Fruit fly (Drosophila melanogaster) whole organism, embryonic: ENCODE results near the gene jus.

Source experiments
- Atf6 ChIP-seq: fragments of 200-800 bp; sonication (Bioruptor generic); IDR thresholded peaks from 2 replicates; pipeline ENCODE4 v1.3.6; 2022; ENCODE audit warnings: missing biosample characterization, missing genetic modification characterization
- Awh ChIP-seq: fragments of 200-800 bp; sonication (Bioruptor generic); IDR thresholded peaks from 2 replicates; pipeline ENCODE4, ENCODE4 v1.3.6; 2022; ENCODE audit warnings: missing biosample characterization, missing genetic modification characterization
- Bgb ChIP-seq: fragments of 200-800 bp; sonication (Bioruptor generic); IDR thresholded peaks from 2 replicates; pipeline ENCODE4 v1.3.6; 2022; ENCODE audit warnings: missing biosample characterization, missing genetic modification characterization; ENCODE audit not compliant: partially characterized antibody
- Bteb2 ChIP-seq: fragments of 200-800 bp; sonication (Bioruptor generic); optimal IDR thresholded peaks from 2 replicates; lab custom pipeline; 2016; ENCODE audit warnings: missing biosample characterization, missing genetic modification characterization
- CG1024 ChIP-seq: fragments of 200-800 bp; sonication (Bioruptor generic); IDR thresholded peaks from 2 replicates; pipeline ENCODE4 v1.3.6; 2022; ENCODE audit warnings: missing biosample characterization, missing genetic modification characterization
- CG10654 ChIP-seq: fragments of 200-800 bp; sonication (Bioruptor generic); optimal IDR thresholded peaks from 2 replicates; lab custom pipeline; 2016; ENCODE audit warnings: missing biosample characterization, missing genetic modification characterization
- CG11398 ChIP-seq: fragments of 200-800 bp; sonication (Bioruptor generic); optimal IDR thresholded peaks from 2 replicates; lab custom pipeline; 2016; ENCODE audit warnings: missing biosample characterization, missing genetic modification characterization
- CG11456 ChIP-seq: fragments of 200-800 bp; sonication (Bioruptor generic); IDR thresholded peaks from 3 replicates; pipeline ENCODE4 v1.3.6; 2022; ENCODE audit warnings: missing biosample characterization, missing genetic modification characterization
- CG12299 ChIP-seq: fragments of 200-800 bp; sonication (Bioruptor generic); optimal IDR thresholded peaks from 2 replicates; lab custom pipeline; 2018; ENCODE audit warnings: missing biosample characterization, mild to moderate bottlenecking, missing genetic modification characterization
- CG15601 ChIP-seq: fragments of 200-800 bp; sonication (Bioruptor generic); optimal IDR thresholded peaks from 3 replicates; lab custom pipeline; 2019; ENCODE audit warnings: missing biosample characterization, mild to moderate bottlenecking, missing genetic modification characterization, moderate library complexity
- CG16779 ChIP-seq: fragments of 200-800 bp; sonication (Bioruptor generic); IDR thresholded peaks from 2 replicates; pipeline ENCODE4 v1.3.6; 2022; ENCODE audit warnings: missing biosample characterization, missing genetic modification characterization
- CG18619 ChIP-seq: fragments of 200-800 bp; sonication (Bioruptor generic); optimal IDR thresholded peaks from 3 replicates; lab custom pipeline; 2017; ENCODE audit warnings: missing biosample characterization, mild to moderate bottlenecking, missing genetic modification characterization
- CG2712 ChIP-seq: fragments of 200-800 bp; optimal IDR thresholded peaks from 3 replicates; lab custom pipeline; 2019; ENCODE audit warnings: missing biosample characterization, mild to moderate bottlenecking, missing genetic modification characterization, moderate library complexity
- CG31441 ChIP-seq: fragments of 200-800 bp; sonication (Bioruptor generic); IDR thresholded peaks from 2 replicates; pipeline ENCODE4 v1.3.6; 2022; ENCODE audit warnings: missing biosample characterization, missing genetic modification characterization
- CG3163 ChIP-seq: fragments of 200-800 bp; sonication (Bioruptor generic); optimal IDR thresholded peaks from 3 replicates; lab custom pipeline; 2016; ENCODE audit warnings: missing biosample characterization, missing genetic modification characterization
- CG4820 ChIP-seq: fragments of 200-800 bp; sonication (Bioruptor generic); optimal IDR thresholded peaks from 3 replicates; lab custom pipeline; 2016; ENCODE audit warnings: missing biosample characterization, missing genetic modification characterization
- CG7357 ChIP-seq: fragments of 200-800 bp; sonication (Bioruptor generic); IDR thresholded peaks from 3 replicates; pipeline ENCODE4 v1.3.6; 2022; ENCODE audit warnings: missing biosample characterization, missing genetic modification characterization
- CG8765 ChIP-seq: fragments of 200-800 bp; sonication (Bioruptor generic); IDR thresholded peaks from 2 replicates; pipeline ENCODE4 v1.3.6; 2022; ENCODE audit warnings: missing biosample characterization, missing genetic modification characterization
- CG8944 ChIP-seq: fragments of 200-800 bp; sonication (Bioruptor generic); optimal IDR thresholded peaks from 3 replicates; lab custom pipeline; 2016; ENCODE audit warnings: missing biosample characterization, missing genetic modification characterization
- Dll ChIP-seq: fragments of 200-800 bp; sonication (Bioruptor generic); IDR thresholded peaks from 4 replicates; pipeline ENCODE4 v1.3.6; 2022; ENCODE audit warnings: missing biosample characterization, missing genetic modification characterization; ENCODE audit not compliant: partially characterized antibody
- Gsc ChIP-seq: fragments of 200-800 bp; sonication (Bioruptor generic); IDR thresholded peaks from 2 replicates; pipeline ENCODE4 v1.3.6; 2022; ENCODE audit warnings: missing biosample characterization, missing genetic modification characterization
- Gug ChIP-seq: fragments of 200-800 bp; sonication (Bioruptor generic); IDR thresholded peaks from 4 replicates; pipeline ENCODE4 v1.3.6; 2022; ENCODE audit warnings: missing biosample characterization, missing genetic modification characterization
- HHEX ChIP-seq: fragments of 200-800 bp; sonication (Bioruptor generic); optimal IDR thresholded peaks from 3 replicates; lab custom pipeline; 2017; ENCODE audit warnings: missing biosample characterization, mild to moderate bottlenecking, missing genetic modification characterization, missing genetic modification reagents
- HLHmδ ChIP-seq: fragments of 200-800 bp; sonication (Bioruptor generic); optimal IDR thresholded peaks from 2 replicates; lab custom pipeline; 2018; ENCODE audit warnings: missing biosample characterization, mild to moderate bottlenecking, missing genetic modification characterization, moderate library complexity
- Hmx ChIP-seq: fragments of 200-800 bp; sonication (Bioruptor generic); optimal IDR thresholded peaks from 2 replicates; lab custom pipeline; 2016; ENCODE audit warnings: missing biosample characterization, missing genetic modification characterization
- Optix ChIP-seq: fragments of 200-800 bp; sonication (Bioruptor generic); IDR thresholded peaks from 3 replicates; pipeline ENCODE4 v1.3.6; 2022; ENCODE audit warnings: missing biosample characterization, missing genetic modification characterization
- Xbp1 ChIP-seq: fragments of 200-800 bp; sonication (Bioruptor generic); optimal IDR thresholded peaks from 3 replicates; lab custom pipeline; 2016; ENCODE audit warnings: missing biosample characterization, mild to moderate bottlenecking, missing genetic modification characterization
- ara ChIP-seq: fragments of 200-800 bp; sonication (Bioruptor generic); IDR thresholded peaks from 2 replicates; pipeline ENCODE4 v1.3.6; 2022; ENCODE audit warnings: missing biosample characterization, missing genetic modification characterization
- bab2 ChIP-seq: fragments of 200-800 bp; sonication (Bioruptor generic); optimal IDR thresholded peaks from 2 replicates; lab custom pipeline; 2016; ENCODE audit warnings: missing biosample characterization, missing genetic modification characterization
- bigmax ChIP-seq: fragments of 200-800 bp; sonication (Bioruptor generic); optimal IDR thresholded peaks from 2 replicates; lab custom pipeline; 2018; ENCODE audit warnings: missing biosample characterization, mild to moderate bottlenecking, missing genetic modification characterization
- btn ChIP-seq: fragments of 200-800 bp; sonication (Bioruptor generic); optimal IDR thresholded peaks from 2 replicates; lab custom pipeline; 2016; ENCODE audit warnings: missing biosample characterization, missing genetic modification characterization
- eyg ChIP-seq: fragments of 200-800 bp; sonication (Bioruptor generic); optimal IDR thresholded peaks from 3 replicates; lab custom pipeline; 2016; ENCODE audit warnings: missing biosample characterization, missing genetic modification characterization
- gsb ChIP-seq: fragments of 200-800 bp; sonication (Bioruptor generic); IDR thresholded peaks from 2 replicates; pipeline ENCODE4 v1.3.6; 2022; ENCODE audit warnings: missing biosample characterization, missing genetic modification characterization
- ham ChIP-seq: fragments of 200-800 bp; sonication (Bioruptor generic); IDR thresholded peaks from 2 replicates; pipeline ENCODE4 v1.3.6; 2022; ENCODE audit warnings: missing biosample characterization, missing genetic modification characterization
- kay ChIP-seq: fragments of 200-800 bp; sonication (Bioruptor generic); optimal IDR thresholded peaks from 2 replicates; lab custom pipeline; 2016; ENCODE audit warnings: missing biosample characterization, missing genetic modification characterization
- klu ChIP-seq: fragments of 200-800 bp; sonication (Bioruptor generic); IDR thresholded peaks from 2 replicates; pipeline ENCODE4 v1.3.6; 2022; ENCODE audit warnings: missing biosample characterization, missing genetic modification characterization
- repo ChIP-seq: fragments of 200-800 bp; sonication (Bioruptor generic); optimal IDR thresholded peaks from 2 replicates; lab custom pipeline; 2016; ENCODE audit warnings: missing biosample characterization, missing genetic modification characterization
- schlank ChIP-seq: fragments of 200-800 bp; sonication (Bioruptor generic); optimal IDR thresholded peaks from 2 replicates; lab custom pipeline; 2018; ENCODE audit warnings: missing biosample characterization, mild to moderate bottlenecking, missing genetic modification characterization
- sd ChIP-seq: fragments of 200-800 bp; sonication (Bioruptor generic); optimal IDR thresholded peaks from 3 replicates; lab custom pipeline; 2018; ENCODE audit warnings: missing biosample characterization, mild to moderate bottlenecking, missing genetic modification characterization, moderate library complexity
- sisA ChIP-seq: fragments of 200-800 bp; sonication (Bioruptor generic); IDR thresholded peaks from 2 replicates; pipeline ENCODE4 v1.3.6; 2022; ENCODE audit warnings: missing biosample characterization, missing genetic modification characterization
- so ChIP-seq: fragments of 200-800 bp; sonication (Bioruptor generic); IDR thresholded peaks from 3 replicates; pipeline ENCODE4 v1.3.6; 2022; ENCODE audit warnings: missing biosample characterization, missing genetic modification characterization
- vnd ChIP-seq: fragments of 200-800 bp; sonication (Bioruptor generic); IDR thresholded peaks from 3 replicates; pipeline ENCODE4 v1.3.6; 2022; ENCODE audit warnings: missing biosample characterization, missing genetic modification characterization; ENCODE audit not compliant: partially characterized antibody
- wek ChIP-seq: fragments of 200-800 bp; sonication (Bioruptor generic); optimal IDR thresholded peaks from 3 replicates; lab custom pipeline; 2018; ENCODE audit warnings: missing biosample characterization, mild to moderate bottlenecking, missing genetic modification characterization, moderate library complexity
- zen2 ChIP-seq: fragments of 200-800 bp; sonication (Bioruptor generic); IDR thresholded peaks from 3 replicates; pipeline ENCODE4 v1.3.6; 2022; ENCODE audit warnings: missing biosample characterization, missing genetic modification characterization; ENCODE audit not compliant: partially characterized antibody
- zf30C ChIP-seq: fragments of 200-800 bp; sonication (Bioruptor generic); optimal IDR thresholded peaks from 3 replicates; lab custom pipeline; 2018; ENCODE audit warnings: missing biosample characterization, mild to moderate bottlenecking, missing genetic modification characterization

jus gene

DNA sequence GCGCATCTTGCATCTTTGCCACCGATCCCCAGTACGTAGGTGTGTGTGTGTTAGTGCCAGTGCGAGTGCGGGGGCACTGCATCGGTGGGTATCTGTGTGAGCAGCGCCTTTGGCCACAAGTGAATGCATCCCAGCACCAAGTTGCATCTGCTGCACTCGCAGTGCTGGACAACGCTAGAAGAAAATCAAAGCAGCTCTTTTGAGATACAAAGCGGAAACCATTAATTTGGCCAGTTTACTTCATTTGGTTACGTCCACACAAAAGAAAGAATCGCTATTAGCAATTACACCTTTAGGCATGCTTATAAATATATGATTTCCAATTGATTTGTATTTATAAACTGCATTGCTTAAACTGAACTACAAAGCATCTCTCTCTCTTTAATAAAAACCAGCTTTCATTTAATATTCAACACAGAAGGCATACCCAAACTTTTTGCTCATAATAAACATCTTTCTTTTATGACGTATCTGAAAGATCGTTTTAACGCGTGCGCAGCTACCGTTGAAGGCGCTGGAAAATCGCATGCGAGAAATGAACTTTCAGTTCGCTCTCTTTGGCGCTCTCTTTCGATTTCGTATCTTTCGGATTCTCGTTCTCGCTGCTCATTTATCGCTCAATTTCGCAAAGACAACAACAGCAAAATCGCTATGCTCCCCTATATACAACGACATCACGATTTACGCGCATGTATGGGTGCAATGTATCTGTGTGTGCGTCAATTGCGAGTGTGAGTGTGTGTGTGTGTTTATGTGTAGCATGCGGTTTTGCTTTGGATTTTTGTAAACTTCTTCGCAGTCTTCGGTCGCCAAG is 11.6 kb upstream of the jus start (continued):
- TF ChIP-seq CG3163 (GFP tag; lab: Kevin White, UChicago) (peak; percentile 80), eyg (no peak)

DNA sequence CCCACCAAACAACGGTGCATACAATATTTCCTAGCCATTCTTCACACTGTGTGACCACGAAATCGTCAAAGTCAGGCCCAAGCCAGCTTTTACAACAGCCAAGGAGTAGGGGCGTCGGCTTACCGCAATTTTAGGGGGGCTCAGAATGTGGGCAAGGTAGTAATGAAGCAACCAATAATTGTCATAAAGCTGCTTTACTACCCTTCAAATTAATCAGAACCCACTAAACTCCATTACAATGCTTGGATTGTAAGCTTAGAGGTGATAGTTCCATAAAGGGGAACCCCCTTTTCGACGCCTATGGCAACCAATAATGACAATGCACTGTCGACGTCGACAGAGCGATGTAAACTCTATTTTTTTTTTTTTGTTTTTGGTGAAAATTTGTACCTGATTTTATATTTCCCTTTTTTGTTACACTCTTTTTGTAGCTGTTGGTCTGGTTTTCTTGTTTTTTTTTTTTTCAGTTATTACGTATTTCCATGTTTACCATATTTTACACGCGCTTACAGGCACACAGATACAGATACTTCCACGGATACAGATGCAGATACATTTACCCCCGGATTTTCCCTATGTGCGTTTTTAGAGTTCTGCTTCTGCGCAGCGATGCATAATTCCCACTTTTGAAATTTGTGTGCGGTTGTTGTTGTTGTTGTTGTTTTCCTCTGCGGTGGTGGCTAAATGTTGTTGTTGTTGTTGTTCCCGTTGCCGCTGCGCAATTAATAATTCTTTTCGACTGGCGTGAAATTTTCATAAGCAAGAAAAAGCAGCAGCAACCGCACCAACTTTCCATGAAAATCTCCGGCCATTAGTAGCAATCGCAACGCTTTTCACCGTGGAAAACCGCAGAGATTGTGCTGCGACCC is 10.1 kb upstream of the jus start:
- TF ChIP-seq Awh (GFP tag; lab: Robert Waterston, UW): peak; percentile 71; the same call in 1 of the 2 replicates
- TF ChIP-seq repo (GFP tag; lab: Kevin White, UChicago): peak; percentile 66
- TF ChIP-seq sisA (GFP tag; lab: Robert Waterston, UW): peak; percentile 83
- no peak for TF ChIP-seq bigmax (GFP tag; lab: Kevin White, UChicago)
- TF ChIP-seq Xbp1 (GFP tag; lab: Kevin White, UChicago): peak; percentile 85
- peak; percentile 79 for TF ChIP-seq CG15601
- no peak for TF ChIP-seq Bgb (GFP tag; lab: Robert Waterston, UW)
- TF ChIP-seq zen2 (GFP tag; lab: Robert Waterston, UW): no peak
- TF ChIP-seq wek (GFP tag; lab: Kevin White, UChicago): peak; percentile 29
- 0 out of 2 replicates have a peak, but pooled peaks have one; percentile 22 for TF ChIP-seq gsb (GFP tag; lab: Robert Waterston, UW)
- peak; percentile 70 for TF ChIP-seq HHEX (GFP tag; lab: Kevin White, UChicago)
- TF ChIP-seq Dll (GFP tag; lab: Robert Waterston, UW): no peak
- peak; percentile 51 for TF ChIP-seq CG18619 (GFP tag; lab: Kevin White, UChicago)
- peak; percentile 86 for TF ChIP-seq CG2712 (tag; lab: Kevin White, UChicago)
- peak; percentile 82 for TF ChIP-seq Optix
- no peak for TF ChIP-seq Hmx (GFP tag; lab: Kevin White, UChicago)
- TF ChIP-seq CG16779: 0 out of 2 replicates have a peak, but pooled peaks have one; percentile 46
- no peak for TF ChIP-seq schlank (tag; lab: Kevin White, UChicago)
- TF ChIP-seq sd (tag; lab: Kevin White, UChicago): peak; percentile 18
- TF ChIP-seq CG11398 (GFP tag; lab: Kevin White, UChicago): peak; percentile 75
- peak; percentile 57; the same call in 1 of the 2 replicates for TF ChIP-seq CG1024 (GFP tag; lab: Robert Waterston, UW)
- peak; percentile 88 for TF ChIP-seq CG31441 (GFP tag; lab: Robert Waterston, UW)
- TF ChIP-seq kay (GFP tag; lab: Kevin White, UChicago): peak; percentile 52
- no peak for TF ChIP-seq Atf6 (GFP tag; lab: Robert Waterston, UW)
- 0 out of 2 replicates have a peak, but pooled peaks have one; percentile 7 for TF ChIP-seq klu
- TF ChIP-seq CG11456 (GFP tag; lab: Robert Waterston, UW): 0 out of 3 replicates have a peak, but pooled peaks have one; percentile 61
- TF ChIP-seq vnd (GFP tag; lab: Robert Waterston, UW): no peak
- peak; percentile 52 for TF ChIP-seq Bteb2 (GFP tag; lab: Kevin White, UChicago)
- TF ChIP-seq HLHmδ (GFP tag; lab: Kevin White, UChicago): no peak
- TF ChIP-seq CG4820: peak; percentile 83
- peak; percentile 59 for TF ChIP-seq CG12299 (tag; lab: Kevin White, UChicago)
- peak; percentile 68 for TF ChIP-seq Gug
- TF ChIP-seq CG8765 (GFP tag; lab: Robert Waterston, UW): no peak; the same call in 1 of the 2 replicates
- no peak for TF ChIP-seq zf30C (GFP tag; lab: Kevin White, UChicago)
- TF ChIP-seq CG8944 (GFP tag; lab: Kevin White, UChicago): peak; percentile 70
- TF ChIP-seq btn: peak; percentile 69
- peak; percentile 64; the same call in 2 of the 3 replicates for TF ChIP-seq CG7357
- peak; percentile 74 for TF ChIP-seq bab2 (GFP tag; lab: Kevin White, UChicago)
- peak; percentile 85 for TF ChIP-seq ara (GFP tag; lab: Robert Waterston, UW)
- peak; percentile 60; the same call in 1 of the 2 replicates for TF ChIP-seq Gsc (GFP tag; lab: Robert Waterston, UW)
- TF ChIP-seq ham (GFP tag; lab: Robert Waterston, UW): no peak
- TF ChIP-seq so (GFP tag; lab: Robert Waterston, UW): peak; percentile 68; the same call in 1 of the 3 replicates
- TF ChIP-seq CG10654 (GFP tag; lab: Kevin White, UChicago): peak; percentile 76
